Worm (Caenorhabditis elegans) whole organism, mixed stage, embryonic: Measurements from ENCODE around the gene Y37H2A.7.
A peak's percentile ranks its signal among the peaks of the same experiment; 100 is the strongest.

Experiments
- blmp-1 ChIP-seq: fragments of 150-350 bp; optimal IDR thresholded peaks from 2 replicates; lab custom pipeline; 2014; ENCODE audit warnings: missing biosample characterization, missing genetic modification characterization
- ceh-39 ChIP-seq: fragments of 150-350 bp; optimal IDR thresholded peaks from 2 replicates; lab custom pipeline; 2014; ENCODE audit warnings: missing biosample characterization, missing genetic modification characterization
- ceh-43 ChIP-seq: fragments of 200-800 bp; sonication (Bioruptor generic); optimal IDR thresholded peaks from 2 replicates; lab custom pipeline; 2018; ENCODE audit warnings: mild to moderate bottlenecking, missing genetic modification characterization, moderate library complexity, missing compliant biosample characterization
- ceh-83 ChIP-seq: fragments of 200-800 bp; sonication (Bioruptor generic); optimal IDR thresholded peaks from 2 replicates; lab custom pipeline; 2018; ENCODE audit warnings: mild to moderate bottlenecking, missing genetic modification characterization, missing compliant biosample characterization
- ces-1 ChIP-seq: fragments of 150-350 bp; optimal IDR thresholded peaks from 2 replicates; lab custom pipeline; 2014; ENCODE audit warnings: missing biosample characterization, missing genetic modification reagents, missing genetic modification characterization
- cnd-1 ChIP-seq: fragments of 200-800 bp; sonication (Bioruptor generic); optimal IDR thresholded peaks from 2 replicates; lab custom pipeline; 2018; ENCODE audit warnings: mild to moderate bottlenecking, missing genetic modification characterization, missing compliant biosample characterization
- drap-1 ChIP-seq: fragments of 200-800 bp; sonication (Bioruptor generic); optimal IDR thresholded peaks from 3 replicates; lab custom pipeline; 2018; ENCODE audit warnings: mild to moderate bottlenecking, missing genetic modification characterization, missing compliant biosample characterization
- elt-1 ChIP-seq: sonication (generic microtip); optimal IDR thresholded peaks from 2 replicates; lab custom pipeline; 2017; ENCODE audit warnings: missing genetic modification characterization, mild to moderate bottlenecking, missing compliant biosample characterization, antibody characterized with exemption, moderate library complexity, borderline replicate concordance; ENCODE audit not compliant: insufficient read depth
- elt-3 ChIP-seq: fragments of 150-350 bp; optimal IDR thresholded peaks from 2 replicates; lab custom pipeline; 2014; ENCODE audit warnings: missing biosample characterization, missing genetic modification characterization
- flh-1 ChIP-seq: fragments of 200-800 bp; sonication (Bioruptor generic); optimal IDR thresholded peaks from 2 replicates; lab custom pipeline; 2018; ENCODE audit warnings: mild to moderate bottlenecking, missing genetic modification characterization, moderate library complexity, missing compliant biosample characterization
- ham-2 ChIP-seq: fragments of 200-800 bp; sonication (Bioruptor generic); optimal IDR thresholded peaks from 2 replicates; lab custom pipeline; 2018; ENCODE audit warnings: mild to moderate bottlenecking, missing genetic modification characterization, missing compliant biosample characterization
- hlh-1 ChIP-seq: fragments of 150-350 bp; optimal IDR thresholded peaks from 2 replicates; lab custom pipeline; 2014; ENCODE audit warnings: missing biosample characterization, missing genetic modification reagents, missing genetic modification characterization
- lin-13 ChIP-seq: fragments of 150-350 bp; optimal IDR thresholded peaks from 2 replicates; lab custom pipeline; 2014; ENCODE audit warnings: missing biosample characterization, missing genetic modification characterization
- lsy-2 ChIP-seq: fragments of 150-350 bp; optimal IDR thresholded peaks from 2 replicates; lab custom pipeline; 2014; ENCODE audit warnings: missing biosample characterization, missing genetic modification characterization
- mab-5 ChIP-seq: fragments of 150-350 bp; optimal IDR thresholded peaks from 2 replicates; lab custom pipeline; 2014; ENCODE audit warnings: missing biosample characterization, missing genetic modification characterization
- mls-2 ChIP-seq: sonication (generic microtip); optimal IDR thresholded peaks from 2 replicates; lab custom pipeline; 2016; ENCODE audit warnings: mild to moderate bottlenecking, missing genetic modification characterization, moderate library complexity, missing compliant biosample characterization
- nhr-12 ChIP-seq: fragments of 150-350 bp; optimal IDR thresholded peaks from 2 replicates; lab custom pipeline; 2014; ENCODE audit warnings: missing biosample characterization, missing genetic modification characterization
- nhr-2 ChIP-seq: fragments of 150-350 bp; optimal IDR thresholded peaks from 2 replicates; lab custom pipeline; 2014; ENCODE audit warnings: missing biosample characterization, missing genetic modification characterization
- nhr-237 ChIP-seq: fragments of 150-350 bp; optimal IDR thresholded peaks from 2 replicates; lab custom pipeline; 2014; ENCODE audit warnings: missing biosample characterization, missing genetic modification characterization
- nhr-28 ChIP-seq: fragments of 150-350 bp; optimal IDR thresholded peaks from 2 replicates; lab custom pipeline; 2014; ENCODE audit warnings: missing biosample characterization, missing genetic modification characterization
- nhr-76 ChIP-seq: sonication (generic microtip); optimal IDR thresholded peaks from 2 replicates; lab custom pipeline; 2017; ENCODE audit warnings: missing biosample characterization, missing genetic modification characterization
- pha-4 ChIP-seq: fragments of 150-350 bp; optimal IDR thresholded peaks from 2 replicates; lab custom pipeline; 2018; ENCODE audit warnings: missing biosample characterization, missing genetic modification reagents, missing genetic modification characterization
- snpc-4 ChIP-seq: fragments of 150-350 bp; optimal IDR thresholded peaks from 2 replicates; lab custom pipeline; 2014; ENCODE audit warnings: missing biosample characterization, missing genetic modification characterization
- sptf-1 ChIP-seq: sonication (generic microtip); optimal IDR thresholded peaks from 2 replicates; lab custom pipeline; 2017; ENCODE audit warnings: mild to moderate bottlenecking, missing genetic modification characterization, moderate library complexity, missing compliant biosample characterization
- tbx-8 ChIP-seq: fragments of 200-800 bp; sonication (Bioruptor generic); optimal IDR thresholded peaks from 2 replicates; lab custom pipeline; 2018; ENCODE audit warnings: mild to moderate bottlenecking, missing genetic modification characterization, moderate library complexity, missing compliant biosample characterization
- unc-120 ChIP-seq: sonication (generic microtip); optimal IDR thresholded peaks from 2 replicates; lab custom pipeline; 2017; ENCODE audit warnings: missing genetic modification characterization, missing compliant biosample characterization; ENCODE audit not compliant: poor library complexity, severe bottlenecking
- unc-39 ChIP-seq: fragments of 150-350 bp; optimal IDR thresholded peaks from 2 replicates; lab custom pipeline; 2014; ENCODE audit warnings: missing biosample characterization, missing genetic modification characterization
- unc-62 ChIP-seq: fragments of 150-350 bp; optimal IDR thresholded peaks from 2 replicates; lab custom pipeline; 2014; ENCODE audit warnings: missing biosample characterization, missing genetic modification reagents, missing genetic modification characterization
- zip-8 ChIP-seq: fragments of 150-350 bp; optimal IDR thresholded peaks from 2 replicates; lab custom pipeline; 2014; ENCODE audit warnings: missing biosample characterization, missing genetic modification characterization
- ztf-11 ChIP-seq: fragments of 150-350 bp; optimal IDR thresholded peaks from 2 replicates; lab custom pipeline; 2014; ENCODE audit warnings: missing biosample characterization, missing genetic modification characterization

The Y37H2A.7 gene

ce11 chrV:18125075-18125474 lies 9.2 kb downstream of the Y37H2A.7 start, which contains the start of gene fbxa-210:
fbxa-210 (plus strand) TSS chrV:18125375.
- TF ChIP-seq elt-1 (tag; lab: Kevin White, UChicago): no peak

ce11 chrV:18123639-18124038 lies 10.6 kb downstream of the Y37H2A.7 start, which contains the start of gene fbxa-107:
fbxa-107 (plus strand) TSS chrV:18123939.
- TF ChIP-seq nhr-76 (no peak), ceh-39 (no peak), elt-3 (tag; lab: Kevin White, UChicago) (no peak), drap-1 (GFP tag; lab: Kevin White, UChicago) (no peak), hlh-1 (tag; lab: Kevin White, UChicago) (no peak), nhr-237 (no peak), cnd-1 (tag; lab: Kevin White, UChicago) (no peak), pha-4 (tag; lab: Kevin White, UChicago) (no peak), ham-2 (no peak), lsy-2 (no peak), ceh-43 (no peak), elt-1 (tag; lab: Kevin White, UChicago) (no peak), zip-8 (no peak), nhr-12 (tag; lab: Kevin White, UChicago) (no peak), nhr-2 (tag; lab: Kevin White, UChicago) (no peak)

DNA sequence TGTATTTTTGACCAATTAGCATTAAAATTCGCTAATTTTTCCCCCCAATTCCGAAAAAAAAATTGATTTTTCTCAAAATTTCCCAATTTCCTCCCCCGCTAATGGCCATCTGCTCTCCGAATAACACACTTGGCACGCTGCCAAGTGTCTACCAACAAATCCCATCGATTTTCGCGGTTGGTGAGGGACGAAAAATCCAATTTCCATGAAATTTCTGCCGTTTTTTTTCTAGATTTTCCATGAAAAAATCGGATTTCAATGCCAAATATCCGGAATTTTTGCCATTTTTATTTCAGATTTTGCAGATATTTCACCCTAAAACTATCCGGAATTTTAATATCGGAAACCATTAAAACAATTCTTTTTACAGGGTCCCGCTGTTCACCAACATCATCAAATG lies 24.8 kb downstream of the Y37H2A.7 start:
- TF ChIP-seq ces-1 (GFP tag; lab: Kevin White, UChicago) (peak; percentile 25), hlh-1 (tag; lab: Kevin White, UChicago) (no peak)

- TF ChIP-seq cnd-1 (tag; lab: Kevin White, UChicago) (no peak), nhr-12 (tag; lab: Kevin White, UChicago) (no peak), unc-62 (GFP tag; lab: Kevin White, UChicago) (no peak), mab-5 (tag; lab: Kevin White, UChicago) (no peak), nhr-76 (no peak), nhr-237 (no peak), drap-1 (GFP tag; lab: Kevin White, UChicago) (no peak), mls-2 (tag; lab: Kevin White, UChicago) (no peak), unc-39 (tag; lab: Kevin White, UChicago) (no peak)
Observed at ce11 chrV:18107969-18108368, 26.3 kb downstream of the Y37H2A.7 start, which contains the start of gene Y37H2A.1. Y37H2A.1 (plus strand) TSS chrV:18108269.

ce11 chrV:18106055-18106454 lies 28.2 kb downstream of the Y37H2A.7 start:
- TF ChIP-seq hlh-1 (tag; lab: Kevin White, UChicago) (no peak), lin-13 (tag; lab: Kevin White, UChicago) (no peak), snpc-4 (no peak), ham-2 (no peak), blmp-1 (no peak), flh-1 (GFP tag; lab: Kevin White, UChicago) (no peak), unc-62 (GFP tag; lab: Kevin White, UChicago) (no peak), zip-8 (no peak), nhr-28 (tag; lab: Kevin White, UChicago) (no peak), unc-39 (tag; lab: Kevin White, UChicago) (no peak), tbx-8 (no peak)
- TF ChIP-seq, all 35 proteins: peak for 0

- TF ChIP-seq ham-2: no peak
- TF ChIP-seq unc-120 (tag; lab: Kevin White, UChicago): no peak
- TF ChIP-seq elt-3 (tag; lab: Kevin White, UChicago): no peak
- TF ChIP-seq ceh-43: no peak
- no peak for TF ChIP-seq cnd-1 (tag; lab: Kevin White, UChicago)
- TF ChIP-seq ceh-83 (GFP tag; lab: Kevin White, UChicago): no peak
- TF ChIP-seq, all 35 proteins: peak for 0
Observed at ce11 chrV:18098387-18098786, 35.9 kb downstream of the Y37H2A.7 start, which contains the start of gene par-4. par-4 (plus strand) TSS chrV:18098687.

ce11 chrV:18093941-18094340 lies 40.3 kb downstream of the Y37H2A.7 start:
- TF ChIP-seq ztf-11 (tag; lab: Kevin White, UChicago) (no peak), zip-8 (peak; percentile 96), sptf-1 (no peak)
